Fruit fly (Drosophila melanogaster) Kc167 (cell line): ENCODE results near the gene CG8562.

ENCODE experiments used
- h ChIP-seq: fragments of >200 bp; optimal IDR thresholded peaks from 3 replicates; lab custom pipeline; 2018; ENCODE audit warnings: missing external identifiers
- insv ChIP-seq: fragments of >200 bp; optimal IDR thresholded peaks from 3 replicates; lab custom pipeline; 2018; ENCODE audit warnings: missing external identifiers
- psq ChIP-seq: fragments of >200 bp; optimal IDR thresholded peaks from 2 replicates; lab custom pipeline; 2017; ENCODE audit warnings: missing external identifiers
- ttk ChIP-seq: sonication (Bioruptor generic); optimal IDR thresholded peaks from 2 replicates; lab custom pipeline; 2017; ENCODE audit warnings: missing external identifiers

DNA sequence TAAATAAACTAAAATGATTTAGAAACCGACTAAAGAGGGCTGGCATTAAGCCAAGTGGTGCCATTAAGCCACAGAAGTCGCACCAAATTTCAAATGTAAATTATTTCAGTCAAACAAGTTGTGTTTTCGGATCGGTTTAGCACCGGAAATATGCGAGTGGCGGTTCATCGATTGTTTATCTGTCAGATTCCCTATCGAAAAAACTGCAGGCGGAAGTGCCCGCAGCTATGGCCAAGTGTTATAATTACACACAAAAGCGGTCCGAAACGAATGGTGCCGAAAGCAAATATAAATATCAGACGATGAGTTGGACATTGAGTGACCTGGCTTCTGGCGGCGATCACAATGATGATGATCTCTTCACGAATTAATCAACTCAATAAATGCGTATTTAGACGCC lies 8.1 kb upstream of the CG8562 start:
- no peak for TF ChIP-seq h (lab: Kevin White, UChicago)
- TF ChIP-seq psq (lab: Kevin White, UChicago), result no peak
- no peak for TF ChIP-seq insv
- TF ChIP-seq ttk, result no peak
